Worm (Caenorhabditis elegans) whole organism, mixed stage, embryonic: ENCODE data around the gene F22H10.2.

Source experiments
- M03D4.4 ChIP-seq: sonication (generic microtip); optimal IDR thresholded peaks from 2 replicates; lab custom pipeline; 2017; ENCODE audit warnings: mild to moderate bottlenecking, missing genetic modification characterization, missing compliant biosample characterization
- bed-3 ChIP-seq: fragments of 200-800 bp; sonication (Bioruptor generic); optimal IDR thresholded peaks from 3 replicates; lab custom pipeline; 2018; ENCODE audit warnings: mild to moderate bottlenecking, missing genetic modification characterization, moderate library complexity, missing compliant biosample characterization
- blmp-1 ChIP-seq: fragments of 150-350 bp; optimal IDR thresholded peaks from 2 replicates; lab custom pipeline; 2014; ENCODE audit warnings: missing biosample characterization, missing genetic modification characterization
- ceh-39 ChIP-seq: fragments of 150-350 bp; optimal IDR thresholded peaks from 2 replicates; lab custom pipeline; 2014; ENCODE audit warnings: missing biosample characterization, missing genetic modification characterization
- ceh-43 ChIP-seq: fragments of 200-800 bp; sonication (Bioruptor generic); optimal IDR thresholded peaks from 2 replicates; lab custom pipeline; 2018; ENCODE audit warnings: mild to moderate bottlenecking, missing genetic modification characterization, moderate library complexity, missing compliant biosample characterization
- ceh-83 ChIP-seq: fragments of 200-800 bp; sonication (Bioruptor generic); optimal IDR thresholded peaks from 2 replicates; lab custom pipeline; 2018; ENCODE audit warnings: mild to moderate bottlenecking, missing genetic modification characterization, missing compliant biosample characterization
- ces-1 ChIP-seq: fragments of 150-350 bp; optimal IDR thresholded peaks from 2 replicates; lab custom pipeline; 2014; ENCODE audit warnings: missing biosample characterization, missing genetic modification reagents, missing genetic modification characterization
- cnd-1 ChIP-seq: fragments of 200-800 bp; sonication (Bioruptor generic); optimal IDR thresholded peaks from 2 replicates; lab custom pipeline; 2018; ENCODE audit warnings: mild to moderate bottlenecking, missing genetic modification characterization, missing compliant biosample characterization
- drap-1 ChIP-seq: fragments of 200-800 bp; sonication (Bioruptor generic); optimal IDR thresholded peaks from 3 replicates; lab custom pipeline; 2018; ENCODE audit warnings: mild to moderate bottlenecking, missing genetic modification characterization, missing compliant biosample characterization
- elt-1 ChIP-seq: sonication (generic microtip); optimal IDR thresholded peaks from 2 replicates; lab custom pipeline; 2017; ENCODE audit warnings: missing genetic modification characterization, mild to moderate bottlenecking, missing compliant biosample characterization, antibody characterized with exemption, moderate library complexity, borderline replicate concordance; ENCODE audit not compliant: insufficient read depth
- elt-3 ChIP-seq: fragments of 150-350 bp; optimal IDR thresholded peaks from 2 replicates; lab custom pipeline; 2014; ENCODE audit warnings: missing biosample characterization, missing genetic modification characterization
- flh-1 ChIP-seq: fragments of 200-800 bp; sonication (Bioruptor generic); optimal IDR thresholded peaks from 2 replicates; lab custom pipeline; 2018; ENCODE audit warnings: mild to moderate bottlenecking, missing genetic modification characterization, moderate library complexity, missing compliant biosample characterization
- ham-2 ChIP-seq: fragments of 200-800 bp; sonication (Bioruptor generic); optimal IDR thresholded peaks from 2 replicates; lab custom pipeline; 2018; ENCODE audit warnings: mild to moderate bottlenecking, missing genetic modification characterization, missing compliant biosample characterization
- hlh-1 ChIP-seq: fragments of 150-350 bp; optimal IDR thresholded peaks from 2 replicates; lab custom pipeline; 2014; ENCODE audit warnings: missing biosample characterization, missing genetic modification reagents, missing genetic modification characterization
- lin-13 ChIP-seq: fragments of 150-350 bp; optimal IDR thresholded peaks from 2 replicates; lab custom pipeline; 2014; ENCODE audit warnings: missing biosample characterization, missing genetic modification characterization
- lin-32 ChIP-seq: fragments of 200-800 bp; sonication (Bioruptor generic); optimal IDR thresholded peaks from 2 replicates; lab custom pipeline; 2018; ENCODE audit warnings: mild to moderate bottlenecking, missing genetic modification characterization, missing compliant biosample characterization
- lsy-2 ChIP-seq: fragments of 150-350 bp; optimal IDR thresholded peaks from 2 replicates; lab custom pipeline; 2014; ENCODE audit warnings: missing biosample characterization, missing genetic modification characterization
- mab-5 ChIP-seq: fragments of 150-350 bp; optimal IDR thresholded peaks from 2 replicates; lab custom pipeline; 2014; ENCODE audit warnings: missing biosample characterization, missing genetic modification characterization
- mep-1 ChIP-seq: fragments of 150-350 bp; optimal IDR thresholded peaks from 2 replicates; lab custom pipeline; 2017; ENCODE audit warnings: missing biosample characterization, missing genetic modification reagents, missing genetic modification characterization, inconsistent platforms
- mls-2 ChIP-seq: sonication (generic microtip); optimal IDR thresholded peaks from 2 replicates; lab custom pipeline; 2016; ENCODE audit warnings: mild to moderate bottlenecking, missing genetic modification characterization, moderate library complexity, missing compliant biosample characterization
- nhr-12 ChIP-seq: fragments of 150-350 bp; optimal IDR thresholded peaks from 2 replicates; lab custom pipeline; 2014; ENCODE audit warnings: missing biosample characterization, missing genetic modification characterization
- nhr-2 ChIP-seq: fragments of 150-350 bp; optimal IDR thresholded peaks from 2 replicates; lab custom pipeline; 2014; ENCODE audit warnings: missing biosample characterization, missing genetic modification characterization
- nhr-237 ChIP-seq: fragments of 150-350 bp; optimal IDR thresholded peaks from 2 replicates; lab custom pipeline; 2014; ENCODE audit warnings: missing biosample characterization, missing genetic modification characterization
- nhr-28 ChIP-seq: fragments of 150-350 bp; optimal IDR thresholded peaks from 2 replicates; lab custom pipeline; 2014; ENCODE audit warnings: missing biosample characterization, missing genetic modification characterization
- nhr-76 ChIP-seq: sonication (generic microtip); optimal IDR thresholded peaks from 2 replicates; lab custom pipeline; 2017; ENCODE audit warnings: missing biosample characterization, missing genetic modification characterization
- pha-4 ChIP-seq: fragments of 150-350 bp; optimal IDR thresholded peaks from 2 replicates; lab custom pipeline; 2018; ENCODE audit warnings: missing biosample characterization, missing genetic modification reagents, missing genetic modification characterization
- sem-2 ChIP-seq: fragments of 200-800 bp; sonication (Bioruptor generic); optimal IDR thresholded peaks from 2 replicates; lab custom pipeline; 2018; ENCODE audit warnings: mild to moderate bottlenecking, missing genetic modification characterization, missing compliant biosample characterization
- snpc-4 ChIP-seq: fragments of 150-350 bp; optimal IDR thresholded peaks from 2 replicates; lab custom pipeline; 2014; ENCODE audit warnings: missing biosample characterization, missing genetic modification characterization
- sptf-1 ChIP-seq: sonication (generic microtip); optimal IDR thresholded peaks from 2 replicates; lab custom pipeline; 2017; ENCODE audit warnings: mild to moderate bottlenecking, missing genetic modification characterization, moderate library complexity, missing compliant biosample characterization
- tbx-8 ChIP-seq: fragments of 200-800 bp; sonication (Bioruptor generic); optimal IDR thresholded peaks from 2 replicates; lab custom pipeline; 2018; ENCODE audit warnings: mild to moderate bottlenecking, missing genetic modification characterization, moderate library complexity, missing compliant biosample characterization
- unc-120 ChIP-seq: sonication (generic microtip); optimal IDR thresholded peaks from 2 replicates; lab custom pipeline; 2017; ENCODE audit warnings: missing genetic modification characterization, missing compliant biosample characterization; ENCODE audit not compliant: poor library complexity, severe bottlenecking
- unc-39 ChIP-seq: fragments of 150-350 bp; optimal IDR thresholded peaks from 2 replicates; lab custom pipeline; 2014; ENCODE audit warnings: missing biosample characterization, missing genetic modification characterization
- unc-62 ChIP-seq: fragments of 150-350 bp; optimal IDR thresholded peaks from 2 replicates; lab custom pipeline; 2014; ENCODE audit warnings: missing biosample characterization, missing genetic modification reagents, missing genetic modification characterization
- zip-8 ChIP-seq: fragments of 150-350 bp; optimal IDR thresholded peaks from 2 replicates; lab custom pipeline; 2014; ENCODE audit warnings: missing biosample characterization, missing genetic modification characterization
- ztf-11 ChIP-seq: fragments of 150-350 bp; optimal IDR thresholded peaks from 2 replicates; lab custom pipeline; 2014; ENCODE audit warnings: missing biosample characterization, missing genetic modification characterization

F22H10.2 gene

DNA sequence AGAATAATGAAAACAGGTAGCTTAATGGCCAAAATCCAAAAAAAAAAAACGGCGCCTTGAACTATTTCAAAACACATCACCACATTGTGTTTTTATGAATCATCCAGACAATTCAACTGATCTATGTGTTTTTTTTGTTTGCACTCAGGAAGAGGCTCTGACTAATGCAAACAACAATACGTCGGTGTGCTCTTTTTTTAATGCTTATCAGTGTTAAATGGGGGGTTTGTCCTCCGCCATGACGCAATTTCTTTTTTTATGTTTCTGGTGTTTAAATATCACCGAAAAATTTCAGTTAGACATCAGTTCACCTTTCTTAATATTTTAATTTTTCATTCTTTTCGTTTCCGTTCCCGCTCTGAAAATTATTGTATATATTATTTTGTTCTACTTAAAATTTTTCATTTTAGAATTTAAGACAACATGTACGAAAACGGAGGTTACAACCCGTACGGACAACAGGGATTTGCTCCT lies at the start of gene F22H10.2:
TSS of gene F22H10.2 (plus strand) at position 424 of the 474 bp plus-strand sequence.
- TF ChIP-seq bed-3 (no peak), ces-1 (GFP tag; lab: Kevin White, UChicago) (no peak)

DNA sequence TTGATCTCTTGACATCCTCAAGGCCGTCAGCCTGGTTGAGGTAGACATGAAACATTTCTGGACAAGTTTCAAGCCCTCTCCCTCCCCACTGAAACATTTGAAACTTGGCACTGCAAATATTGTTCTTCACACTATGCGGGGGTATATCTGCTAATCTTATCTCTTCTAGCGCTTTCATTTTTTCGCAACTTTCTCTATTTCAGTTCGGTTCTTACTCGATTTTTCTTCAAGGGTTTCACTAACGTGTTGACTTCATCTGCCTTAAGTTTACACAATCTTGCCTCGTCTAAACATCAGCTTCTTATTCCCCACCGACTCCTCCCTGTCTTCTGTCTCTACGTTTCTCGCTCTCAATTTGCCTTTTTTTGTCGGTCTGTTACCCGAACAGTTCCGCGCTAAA lies 49.6 kb upstream of the F22H10.2 start:
- TF ChIP-seq flh-1 (no peak), mab-5 (tag; lab: Kevin White, UChicago) (no peak), pha-4 (tag; lab: Kevin White, UChicago) (no peak), cnd-1 (tag; lab: Kevin White, UChicago) (no peak), blmp-1 (no peak), ceh-39 (tag; lab: Kevin White, UChicago) (no peak), nhr-28 (tag; lab: Kevin White, UChicago) (no peak), M03D4.4 (tag; lab: Kevin White, UChicago) (no peak), sem-2 (GFP tag; lab: Kevin White, UChicago) (no peak)
- TF ChIP-seq, all 35 proteins: peak for 0

DNA sequence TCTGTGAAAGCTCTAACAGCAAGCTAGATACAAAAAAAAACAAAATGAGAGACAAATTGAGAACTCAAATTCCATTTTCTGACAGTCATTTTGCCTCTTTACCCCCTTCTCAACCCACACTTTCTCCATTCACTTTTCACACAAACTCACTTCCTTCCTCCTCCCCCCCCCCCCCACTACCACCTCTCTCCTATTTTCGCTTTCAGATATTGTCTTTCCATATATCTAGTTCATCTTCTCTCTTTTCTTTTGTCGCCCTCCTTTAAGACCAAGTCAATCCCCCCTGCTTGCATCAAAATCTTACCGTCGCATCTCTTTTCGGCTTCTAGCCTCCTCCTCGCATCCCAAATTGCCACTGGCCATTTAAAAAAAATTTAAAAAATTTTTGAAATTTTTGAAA lies 47.5 kb upstream of the F22H10.2 start:
- no peak for TF ChIP-seq drap-1
- peak; percentile 82 for TF ChIP-seq blmp-1
- TF ChIP-seq lsy-2: no peak
- TF ChIP-seq pha-4 (tag; lab: Kevin White, UChicago): no peak
- no peak for TF ChIP-seq hlh-1 (tag; lab: Kevin White, UChicago)

- TF ChIP-seq sptf-1 (tag; lab: Kevin White, UChicago) (no peak), unc-62 (GFP tag; lab: Kevin White, UChicago) (no peak), cnd-1 (tag; lab: Kevin White, UChicago) (no peak), tbx-8 (GFP tag; lab: Kevin White, UChicago) (no peak), blmp-1 (no peak), zip-8 (peak; percentile 25)
Measured at ce11 chrX:16633052-16633451, 46.3 kb upstream of the F22H10.2 start, which contains the start of gene C06G1.1. C06G1.1 (plus strand) TSS chrX:16633352.

DNA sequence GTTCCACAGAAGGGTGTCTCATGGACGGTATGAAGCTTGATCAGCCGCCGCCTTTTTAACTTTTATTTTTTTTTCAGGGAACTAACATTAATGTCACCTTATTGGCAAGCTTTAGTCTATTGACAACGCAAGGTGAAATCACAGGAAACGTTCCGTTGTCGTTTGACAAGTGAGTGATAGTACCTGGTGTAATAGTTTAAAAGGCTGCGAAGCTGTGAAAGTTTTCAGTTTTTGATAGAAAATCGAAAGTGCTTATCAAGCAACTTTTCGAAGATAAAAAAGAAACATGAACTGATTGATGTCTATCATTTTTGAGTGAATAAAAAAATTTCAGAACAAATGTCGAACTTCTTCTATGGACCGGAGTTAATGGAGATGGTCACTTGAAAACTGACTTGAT lies 45.2 kb upstream of the F22H10.2 start:
- TF ChIP-seq ces-1 (GFP tag; lab: Kevin White, UChicago) (no peak), drap-1 (no peak), nhr-76 (tag; lab: Kevin White, UChicago) (no peak), nhr-28 (tag; lab: Kevin White, UChicago) (no peak), sem-2 (GFP tag; lab: Kevin White, UChicago) (no peak)

DNA sequence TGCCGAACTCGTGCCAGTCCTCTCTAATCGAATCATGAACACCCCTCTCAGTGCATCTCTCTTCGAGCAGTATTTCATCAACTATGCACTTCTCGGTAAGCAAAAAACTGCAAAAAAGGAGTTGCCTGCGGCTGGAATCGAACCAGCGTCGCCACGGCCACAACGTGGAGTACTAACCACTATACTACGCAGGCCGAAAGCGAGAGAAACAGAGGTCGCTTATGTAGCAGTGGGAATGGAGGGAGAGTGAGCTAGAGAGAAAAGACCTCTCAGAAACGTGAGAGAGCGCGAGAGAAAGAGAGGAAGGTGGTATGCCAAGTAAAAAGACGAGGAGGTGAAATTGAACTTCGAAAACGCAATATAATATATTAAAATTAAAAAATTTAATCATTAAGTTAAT lies 44.6 kb upstream of the F22H10.2 start:
- peak; percentile 94 for TF ChIP-seq mep-1 (tag; lab: Kevin White, UChicago)
- peak; percentile 87 for TF ChIP-seq tbx-8 (GFP tag; lab: Kevin White, UChicago)
- peak; percentile 43 for TF ChIP-seq nhr-2
- peak; percentile 97 for TF ChIP-seq unc-120 (tag; lab: Kevin White, UChicago)
- peak; percentile 67 for TF ChIP-seq elt-3 (tag; lab: Kevin White, UChicago)
- TF ChIP-seq zip-8: no peak
- no peak for TF ChIP-seq snpc-4 (tag; lab: Kevin White, UChicago)
- peak; percentile 96 for TF ChIP-seq drap-1
- TF ChIP-seq sem-2 (GFP tag; lab: Kevin White, UChicago): peak; percentile 92
- TF ChIP-seq lsy-2: peak; percentile 47
- peak; percentile 31 for TF ChIP-seq nhr-76 (tag; lab: Kevin White, UChicago)
- TF ChIP-seq mls-2: peak; percentile 96
- TF ChIP-seq unc-62 (GFP tag; lab: Kevin White, UChicago): peak; percentile 57
- no peak for TF ChIP-seq elt-1 (tag; lab: Kevin White, UChicago)
- TF ChIP-seq sptf-1 (tag; lab: Kevin White, UChicago): peak; percentile 97
- peak; percentile 86 for TF ChIP-seq bed-3
- TF ChIP-seq nhr-12 (tag; lab: Kevin White, UChicago): peak; percentile 85
- peak; percentile 82 for TF ChIP-seq hlh-1 (tag; lab: Kevin White, UChicago)
- TF ChIP-seq mab-5 (tag; lab: Kevin White, UChicago): no peak
- TF ChIP-seq ham-2 (GFP tag; lab: Kevin White, UChicago): peak; percentile 92
- TF ChIP-seq M03D4.4 (tag; lab: Kevin White, UChicago): peak; percentile 96
- peak; percentile 97 for TF ChIP-seq cnd-1 (tag; lab: Kevin White, UChicago)
- peak; percentile 72 for TF ChIP-seq unc-39 (tag; lab: Kevin White, UChicago)
- peak; percentile 87 for TF ChIP-seq flh-1
- peak; percentile 71 for TF ChIP-seq nhr-28 (tag; lab: Kevin White, UChicago)
- peak; percentile 77 for TF ChIP-seq pha-4 (tag; lab: Kevin White, UChicago)
- peak; percentile 66 for TF ChIP-seq ces-1 (GFP tag; lab: Kevin White, UChicago)
- TF ChIP-seq ztf-11 (tag; lab: Kevin White, UChicago): peak; percentile 40
- peak; percentile 61 for TF ChIP-seq ceh-39 (tag; lab: Kevin White, UChicago)
- TF ChIP-seq nhr-237 (tag; lab: Kevin White, UChicago): peak; percentile 71
- peak; percentile 82 for TF ChIP-seq lin-13 (tag; lab: Kevin White, UChicago)
- peak; percentile 91 for TF ChIP-seq ceh-43 (GFP tag; lab: Kevin White, UChicago)
- peak; percentile 96 for TF ChIP-seq ceh-83
- TF ChIP-seq lin-32 (GFP tag; lab: Kevin White, UChicago): peak; percentile 92
- TF ChIP-seq blmp-1: peak; percentile 39
